Worm (Caenorhabditis elegans): ENCODE results near the gene idpp-11.

Gene idpp-11

ce11 chrX:7847413-7847812, 5.1 kb downstream of the idpp-11 start, which contains the start of gene C54D2.6:
C54D2.6 (minus strand) TSS chrX:7847513.
- TF ChIP-seq lin-13 (GFP tag; optimal IDR thresholded peaks at IDR 0.05) (no peak), peb-1 (tag; optimal IDR thresholded peaks at IDR 0.05) (no peak), nhr-237 (tag; optimal IDR thresholded peaks at IDR 0.05) (no peak), nhr-12 (tag; optimal IDR thresholded peaks at IDR 0.05) (no peak), nhr-11 (tag; optimal IDR thresholded peaks at IDR 0.05) (no peak), ztf-4 (tag; optimal IDR thresholded peaks at IDR 0.05) (no peak), mdl-1 (tag; optimal IDR thresholded peaks at IDR 0.05) (no peak), skn-1 (tag; optimal IDR thresholded peaks at IDR 0.05) (no peak)

ce11 chrX:7866493-7866892, 24.2 kb downstream of the idpp-11 start:
- TF ChIP-seq lin-39 (tag; optimal IDR thresholded peaks at IDR 0.05) (no peak), F13H6.1 (tag; optimal IDR thresholded peaks at IDR 0.05) (peak; percentile 44), nhr-129 (tag; optimal IDR thresholded peaks at IDR 0.05) (peak; percentile 70)

ce11 chrX:7867307-7867706, 25.0 kb downstream of the idpp-11 start:
- TF ChIP-seq ceh-16 (tag; optimal IDR thresholded peaks at IDR 0.05) (no peak), lin-39 (tag; optimal IDR thresholded peaks at IDR 0.05) (no peak), skn-1 (tag; optimal IDR thresholded peaks at IDR 0.05) (peak; percentile 44), unc-55 (GFP tag; optimal IDR thresholded peaks at IDR 0.05) (no peak), mab-5 (tag; optimal IDR thresholded peaks at IDR 0.05) (no peak)

ce11 chrX:7873350-7873749, 31.0 kb downstream of the idpp-11 start:
- no peak for TF ChIP-seq nhr-23 (tag; optimal IDR thresholded peaks at IDR 0.05)
- peak; percentile 29 for TF ChIP-seq mab-5 (tag; optimal IDR thresholded peaks at IDR 0.05)
- peak; percentile 63 for TF ChIP-seq unc-55 (GFP tag; optimal IDR thresholded peaks at IDR 0.05)

- TF ChIP-seq alr-1 (tag; optimal IDR thresholded peaks at IDR 0.05) (no peak), ceh-16 (tag; optimal IDR thresholded peaks at IDR 0.05) (no peak), ama-1 (optimal IDR thresholded peaks at IDR 0.05) (no peak), nhr-6 (tag; optimal IDR thresholded peaks at IDR 0.05) (no peak), nhr-12 (tag; optimal IDR thresholded peaks at IDR 0.05) (no peak), skn-1 (tag; optimal IDR thresholded peaks at IDR 0.05) (no peak), sma-9 (GFP tag; optimal IDR thresholded peaks at IDR 0.05) (no peak), sma-9 (tag; optimal IDR thresholded peaks at IDR 0.05) (no peak), dmd-4 (tag; optimal IDR thresholded peaks at IDR 0.05) (no peak), nhr-129 (tag; optimal IDR thresholded peaks at IDR 0.05) (no peak), C34F6.9 (tag; optimal IDR thresholded peaks at IDR 0.05) (no peak), gmeb-1 (tag; optimal IDR thresholded peaks at IDR 0.05) (no peak)
Measured at ce11 chrX:7875854-7876253, 33.5 kb downstream of the idpp-11 start, which contains the start of gene cca-1. cca-1 (minus strand) TSS chrX:7875954.

- TF ChIP-seq nhr-21 (tag; optimal IDR thresholded peaks at IDR 0.05) (peak; percentile 6), sma-9 (GFP tag; optimal IDR thresholded peaks at IDR 0.05) (no peak), sma-9 (tag; optimal IDR thresholded peaks at IDR 0.05) (no peak)
Measured at ce11 chrX:7880848-7881247, 38.5 kb downstream of the idpp-11 start, which contains the start of gene C39D10.8. C39D10.8 (minus strand) TSS chrX:7880948.

ce11 chrX:7881307-7881706, 39.0 kb downstream of the idpp-11 start:
- TF ChIP-seq nhr-12 (tag; optimal IDR thresholded peaks at IDR 0.05) (no peak), peb-1 (tag; optimal IDR thresholded peaks at IDR 0.05) (no peak), R02D3.7 (tag; optimal IDR thresholded peaks at IDR 0.05) (no peak), aly-2 (tag; optimal IDR thresholded peaks at IDR 0.05) (no peak), mdl-1 (tag; optimal IDR thresholded peaks at IDR 0.05) (no peak), ama-1 (optimal IDR thresholded peaks at IDR 0.05) (no peak), F13H6.1 (tag; optimal IDR thresholded peaks at IDR 0.05) (no peak), lsy-2 (tag; optimal IDR thresholded peaks at IDR 0.05) (no peak), nhr-237 (tag; optimal IDR thresholded peaks at IDR 0.05) (no peak), mbf-1 (tag; optimal IDR thresholded peaks at IDR 0.05) (no peak), unc-55 (GFP tag; optimal IDR thresholded peaks at IDR 0.05) (no peak)

- TF ChIP-seq ztf-4 (tag; optimal IDR thresholded peaks at IDR 0.05) (no peak), nhr-12 (tag; optimal IDR thresholded peaks at IDR 0.05) (no peak), elt-1 (tag; optimal IDR thresholded peaks at IDR 0.05) (no peak), nhr-129 (tag; optimal IDR thresholded peaks at IDR 0.05) (no peak), fos-1 (tag; optimal IDR thresholded peaks at IDR 0.05) (no peak), Y55F3AM.14 (GFP tag; optimal IDR thresholded peaks at IDR 0.05) (no peak), sma-3 (GFP tag; optimal IDR thresholded peaks at IDR 0.05) (no peak)
Measured at ce11 chrX:7883994-7884393, 41.7 kb downstream of the idpp-11 start, which contains the start of gene pcyt-2.2. pcyt-2.2 (plus strand) TSS chrX:7884294.
